Fruit fly (Drosophila melanogaster): ENCODE data around the gene ftz-f1.

Gene ftz-f1

dm6 chr3L:18792834-18793233, 8.3 kb downstream of the ftz-f1 start:
- TF ChIP-seq CG9139 (GFP tag; optimal IDR thresholded peaks at IDR 0.05) (no peak), CG6792 (GFP tag; optimal IDR thresholded peaks at IDR 0.05) (no peak), topi (GFP tag; optimal IDR thresholded peaks at IDR 0.05) (no peak), CG6808 (GFP tag; optimal IDR thresholded peaks at IDR 0.05) (peak; percentile 8), CG10669 (GFP tag; optimal IDR thresholded peaks at IDR 0.05) (no peak), CG7368 (GFP tag; optimal IDR thresholded peaks at IDR 0.05) (no peak), Sox14 (GFP tag; optimal IDR thresholded peaks at IDR 0.05) (no peak), Lpt (GFP tag; optimal IDR thresholded peaks at IDR 0.05) (no peak), Ets96B (tag; optimal IDR thresholded peaks at IDR 0.05) (no peak), dac (GFP tag; optimal IDR thresholded peaks at IDR 0.05) (no peak), eg (GFP tag; IDR thresholded peaks at IDR 0.05) (peak; percentile 46; the same call in 1 of the 3 replicates), CG32006 (GFP tag; optimal IDR thresholded peaks at IDR 0.05) (no peak), spab (GFP tag; optimal IDR thresholded peaks at IDR 0.05) (no peak), CG11762 (GFP tag; optimal IDR thresholded peaks at IDR 0.05; ENCODE audit: insufficient read depth) (no peak), dsx (GFP tag; optimal IDR thresholded peaks at IDR 0.05; ENCODE audit: poor library complexity, severe bottlenecking) (no peak), net (GFP tag; optimal IDR thresholded peaks at IDR 0.05) (no peak), fkh (GFP tag; optimal IDR thresholded peaks at IDR 0.05) (no peak), lz (GFP tag; optimal IDR thresholded peaks at IDR 0.05) (no peak), Eip78C (GFP tag) (peak; percentile 30), CG11294 (GFP tag; IDR thresholded peaks at IDR 0.05) (0 out of 2 replicates have a peak, but pooled peaks have one; percentile 20), Gug (GFP tag; IDR thresholded peaks at IDR 0.05) (no peak), CG8319 (GFP tag; optimal IDR thresholded peaks at IDR 0.05) (no peak), cyc (GFP tag; optimal IDR thresholded peaks at IDR 0.05) (no peak), CG6163 (GFP tag; IDR thresholded peaks at IDR 0.05) (peak; percentile 41; the same call in 1 of the 3 replicates), achi (GFP tag; optimal IDR thresholded peaks at IDR 0.05) (no peak), fd59A (GFP tag; optimal IDR thresholded peaks at IDR 0.05) (no peak), Hr38 (GFP tag; optimal IDR thresholded peaks at IDR 0.05) (no peak), Eip75B (GFP tag; optimal IDR thresholded peaks at IDR 0.05) (peak; percentile 17), CG3032 (tag; optimal IDR thresholded peaks at IDR 0.05) (no peak), Smox (GFP tag; optimal IDR thresholded peaks at IDR 0.05) (no peak), CG10631 (GFP tag; optimal IDR thresholded peaks at IDR 0.05) (no peak), OdsH (GFP tag; optimal IDR thresholded peaks at IDR 0.05) (no peak), salr (GFP tag; optimal IDR thresholded peaks at IDR 0.05) (no peak), esn (GFP tag; optimal IDR thresholded peaks at IDR 0.05) (no peak), CG11902 (GFP tag; optimal IDR thresholded peaks at IDR 0.05) (no peak), acj6 (GFP tag; optimal IDR thresholded peaks at IDR 0.05) (no peak), Hr39 (GFP tag; optimal IDR thresholded peaks at IDR 0.05) (no peak), Sox102F (GFP tag; optimal IDR thresholded peaks at IDR 0.05) (no peak), CG6854 (GFP tag; optimal IDR thresholded peaks at IDR 0.05) (no peak), CG1621 (tag; optimal IDR thresholded peaks at IDR 0.05) (no peak), Ets21C (GFP tag; optimal IDR thresholded peaks at IDR 0.05) (no peak), fd85E (GFP tag; optimal IDR thresholded peaks at IDR 0.05) (no peak), CG6276 (GFP tag; optimal IDR thresholded peaks at IDR 0.05) (no peak), Sox15 (GFP tag; optimal IDR thresholded peaks at IDR 0.05) (no peak), CG34406 (GFP tag; optimal IDR thresholded peaks at IDR 0.05) (no peak), CG8632 (GFP tag; optimal IDR thresholded peaks at IDR 0.05) (no peak), CG15336 (GFP tag; IDR thresholded peaks at IDR 0.05) (peak; percentile 43; the same call in 1 of the 2 replicates), vri (GFP tag; optimal IDR thresholded peaks at IDR 0.05) (no peak), Blimp-1 (GFP tag; optimal IDR thresholded peaks at IDR 0.05) (no peak)

All from whole organism, prepupa.